Worm (Caenorhabditis elegans): Measurements from ENCODE around the gene bed-3.

bed-3 gene

ce11 chrIV:9916224-9916623 lies at the start of gene bed-3:
bed-3 (plus strand) TSS chrIV:9916524.
- no peak for TF ChIP-seq T22C8.4 (GFP tag; IDR thresholded peaks at IDR 0.05)
- no peak for TF ChIP-seq ztf-29 (GFP tag; IDR thresholded peaks at IDR 0.05)
- no peak for TF ChIP-seq flt-1 (GFP tag; IDR thresholded peaks at IDR 0.05)
- TF ChIP-seq ref-1 (GFP tag; conservative IDR thresholded peaks at IDR 0.05) = no peak
- TF ChIP-seq tab-1 (GFP tag; IDR thresholded peaks at IDR 0.05) = no peak
- no peak for TF ChIP-seq ztf-23 (GFP tag; IDR thresholded peaks at IDR 0.05)
- no peak for TF ChIP-seq klf-2 (GFP tag; conservative IDR thresholded peaks at IDR 0.05)

ce11 chrIV:9866865-9867264 lies 49.5 kb upstream of the bed-3 start:
- TF ChIP-seq flt-1 (GFP tag; IDR thresholded peaks at IDR 0.05) (no peak), tab-1 (GFP tag; IDR thresholded peaks at IDR 0.05) (no peak)

ce11 chrIV:9867915-9868314 lies 48.4 kb upstream of the bed-3 start:
- TF ChIP-seq ztf-23 (GFP tag; IDR thresholded peaks at IDR 0.05) = no peak
- TF ChIP-seq cog-1 (tag; optimal IDR thresholded peaks at IDR 0.05) = no peak
- no peak for TF ChIP-seq T22C8.4 (GFP tag; IDR thresholded peaks at IDR 0.05)
- TF ChIP-seq ref-1 (GFP tag; conservative IDR thresholded peaks at IDR 0.05) = no peak
- TF ChIP-seq klf-2 (GFP tag; conservative IDR thresholded peaks at IDR 0.05) = no peak
- TF ChIP-seq ztf-29 (GFP tag; IDR thresholded peaks at IDR 0.05) = no peak
- TF ChIP-seq flt-1 (GFP tag; IDR thresholded peaks at IDR 0.05) = no peak
- TF ChIP-seq tab-1 (GFP tag; IDR thresholded peaks at IDR 0.05) = no peak
- no peak for TF ChIP-seq med-1 (GFP tag; optimal IDR thresholded peaks at IDR 0.05; ENCODE audit: insufficient read depth)

ce11 chrIV:9869344-9869743 lies 47.0 kb upstream of the bed-3 start:
- TF ChIP-seq med-1 (GFP tag; optimal IDR thresholded peaks at IDR 0.05; ENCODE audit: insufficient read depth) (no peak), ref-1 (GFP tag; conservative IDR thresholded peaks at IDR 0.05) (no peak)

ce11 chrIV:9872210-9872609 lies 44.1 kb upstream of the bed-3 start:
- TF ChIP-seq med-1 (GFP tag; optimal IDR thresholded peaks at IDR 0.05; ENCODE audit: insufficient read depth) (no peak), ztf-23 (GFP tag; IDR thresholded peaks at IDR 0.05) (no peak), ztf-29 (GFP tag; IDR thresholded peaks at IDR 0.05) (no peak), ref-1 (GFP tag; conservative IDR thresholded peaks at IDR 0.05) (no peak), klf-2 (GFP tag; conservative IDR thresholded peaks at IDR 0.05) (no peak), flt-1 (GFP tag; IDR thresholded peaks at IDR 0.05) (no peak), T22C8.4 (GFP tag; IDR thresholded peaks at IDR 0.05) (no peak), tab-1 (GFP tag; IDR thresholded peaks at IDR 0.05) (no peak), cog-1 (tag; optimal IDR thresholded peaks at IDR 0.05) (no peak)

- no peak for TF ChIP-seq T22C8.4 (GFP tag; IDR thresholded peaks at IDR 0.05)
- no peak for TF ChIP-seq med-1 (GFP tag; optimal IDR thresholded peaks at IDR 0.05; ENCODE audit: insufficient read depth)
- no peak for TF ChIP-seq cog-1 (tag; optimal IDR thresholded peaks at IDR 0.05)
- TF ChIP-seq flt-1 (GFP tag; IDR thresholded peaks at IDR 0.05) = no peak
- no peak for TF ChIP-seq ztf-29 (GFP tag; IDR thresholded peaks at IDR 0.05)
- TF ChIP-seq ztf-23 (GFP tag; IDR thresholded peaks at IDR 0.05) = no peak
- no peak for TF ChIP-seq tab-1 (GFP tag; IDR thresholded peaks at IDR 0.05)
- TF ChIP-seq ref-1 (GFP tag; conservative IDR thresholded peaks at IDR 0.05) = no peak
- no peak for TF ChIP-seq klf-2 (GFP tag; conservative IDR thresholded peaks at IDR 0.05)
These were observed 43.5 kb upstream of the bed-3 start for ce11 chrIV:9872786-9873185.

- TF ChIP-seq ref-1 (GFP tag; conservative IDR thresholded peaks at IDR 0.05) (no peak), flt-1 (GFP tag; IDR thresholded peaks at IDR 0.05) (no peak), tab-1 (GFP tag; IDR thresholded peaks at IDR 0.05) (no peak), ztf-23 (GFP tag; IDR thresholded peaks at IDR 0.05) (no peak), ztf-29 (GFP tag; IDR thresholded peaks at IDR 0.05) (no peak), T22C8.4 (GFP tag; IDR thresholded peaks at IDR 0.05) (no peak), cog-1 (tag; optimal IDR thresholded peaks at IDR 0.05) (no peak), med-1 (GFP tag; optimal IDR thresholded peaks at IDR 0.05; ENCODE audit: insufficient read depth) (no peak), klf-2 (GFP tag; conservative IDR thresholded peaks at IDR 0.05) (no peak)
These were observed 42.5 kb upstream of the bed-3 start for ce11 chrIV:9873837-9874236.

- TF ChIP-seq ref-1 (GFP tag; conservative IDR thresholded peaks at IDR 0.05) (no peak), tab-1 (GFP tag; IDR thresholded peaks at IDR 0.05) (no peak), klf-2 (GFP tag; conservative IDR thresholded peaks at IDR 0.05) (no peak), T22C8.4 (GFP tag; IDR thresholded peaks at IDR 0.05) (no peak), med-1 (GFP tag; optimal IDR thresholded peaks at IDR 0.05; ENCODE audit: insufficient read depth) (no peak), ztf-29 (GFP tag; IDR thresholded peaks at IDR 0.05) (no peak), ztf-23 (GFP tag; IDR thresholded peaks at IDR 0.05) (no peak), cog-1 (tag; optimal IDR thresholded peaks at IDR 0.05) (no peak), flt-1 (GFP tag; IDR thresholded peaks at IDR 0.05) (no peak)
These were observed 40.7 kb upstream of the bed-3 start for ce11 chrIV:9875646-9876045.

ce11 chrIV:9878893-9879379 lies 37.4 kb upstream of the bed-3 start, which contains the start of gene nhr-4:
nhr-4 (plus strand) TSS chrIV:9879329.
- TF ChIP-seq med-1 (GFP tag; optimal IDR thresholded peaks at IDR 0.05; ENCODE audit: insufficient read depth) = no peak

ce11 chrIV:9884257-9884656 lies 32.1 kb upstream of the bed-3 start, which contains the start of the genes prp-18 and mccc-1:
prp-18 (minus strand) TSS chrIV:9884383.
mccc-1 (plus strand) TSS chrIV:9884570.
- TF ChIP-seq ztf-23 (GFP tag; IDR thresholded peaks at IDR 0.05) (no peak), ref-1 (GFP tag; conservative IDR thresholded peaks at IDR 0.05) (no peak), klf-2 (GFP tag; conservative IDR thresholded peaks at IDR 0.05) (no peak)

- TF ChIP-seq tab-1 (GFP tag; IDR thresholded peaks at IDR 0.05) (no peak), ztf-29 (GFP tag; IDR thresholded peaks at IDR 0.05) (no peak), T22C8.4 (GFP tag; IDR thresholded peaks at IDR 0.05) (no peak), ref-1 (GFP tag; conservative IDR thresholded peaks at IDR 0.05) (no peak), ztf-23 (GFP tag; IDR thresholded peaks at IDR 0.05) (no peak)
These were observed 26.5 kb upstream of the bed-3 start, which contains the start of gene ttbk-3 for ce11 chrIV:9889857-9890256. ttbk-3 (minus strand) TSS chrIV:9889957.

All from whole organism, midembryonic.